Worm (Caenorhabditis elegans) whole organism, young adult: ENCODE measurements around the gene F35E12.6.

Experiments used
- C17E4.6 ChIP-seq: fragments of 200-800 bp; sonication (Bioruptor generic); IDR thresholded peaks from 2 replicates; pipeline ENCODE4 v1.3.6; 2022; ENCODE audit warnings: missing genetic modification reagents, missing genetic modification characterization, missing compliant biosample characterization
- D2030.7 ChIP-seq: fragments of 200-800 bp; sonication (Bioruptor generic); IDR thresholded peaks from 2 replicates; pipeline ENCODE4 v1.3.6; 2022; ENCODE audit warnings: missing genetic modification reagents, missing genetic modification characterization, missing compliant biosample characterization
- F33H1.4 ChIP-seq: fragments of 200-800 bp; sonication (Bioruptor generic); IDR thresholded peaks from 2 replicates; pipeline ENCODE4 v1.3.6; 2022; ENCODE audit warnings: missing genetic modification reagents, missing genetic modification characterization, missing compliant biosample characterization
- F39B2.1 ChIP-seq: fragments of 200-800 bp; sonication (Bioruptor generic); IDR thresholded peaks from 2 replicates; pipeline ENCODE4 v1.3.6; 2022; ENCODE audit warnings: missing genetic modification reagents, missing genetic modification characterization, missing compliant biosample characterization
- F52B5.7 ChIP-seq: sonication (generic microtip); optimal IDR thresholded peaks from 2 replicates; lab custom pipeline; 2016; ENCODE audit warnings: mild to moderate bottlenecking, missing genetic modification characterization, missing compliant biosample characterization
- F57C9.4 ChIP-seq: sonication (generic microtip); optimal IDR thresholded peaks from 2 replicates; lab custom pipeline; 2017; ENCODE audit warnings: mild to moderate bottlenecking, missing genetic modification characterization, missing compliant biosample characterization
- K12H6.12 ChIP-seq: fragments of 200-800 bp; sonication (Bioruptor generic); optimal IDR thresholded peaks from 2 replicates; lab custom pipeline; 2018; ENCODE audit warnings: mild to moderate bottlenecking, missing genetic modification characterization, missing compliant biosample characterization
- T26A5.8 ChIP-seq: sonication (generic microtip); optimal IDR thresholded peaks from 2 replicates; lab custom pipeline; 2016; ENCODE audit warnings: missing genetic modification characterization, missing compliant biosample characterization
- Y53F4B.3 ChIP-seq: fragments of 200-800 bp; sonication (Bioruptor generic); IDR thresholded peaks from 2 replicates; pipeline ENCODE4 v1.3.6; 2022; ENCODE audit warnings: missing genetic modification reagents, missing genetic modification characterization, missing compliant biosample characterization
- Y53G8AR.9 ChIP-seq: fragments of 200-800 bp; sonication (Bioruptor generic); conservative IDR thresholded peaks from 2 replicates; pipeline ENCODE4 v1.3.6; 2022; ENCODE audit warnings: missing genetic modification reagents, missing genetic modification characterization, missing compliant biosample characterization
- Y56A3A.18 ChIP-seq: fragments of 200-800 bp; sonication (Bioruptor generic); IDR thresholded peaks from 2 replicates; pipeline ENCODE4 v1.3.6; 2022; ENCODE audit warnings: missing genetic modification reagents, missing genetic modification characterization, missing compliant biosample characterization
- ZK185.1 ChIP-seq: sonication (generic microtip); optimal IDR thresholded peaks from 2 replicates; lab custom pipeline; 2016; ENCODE audit warnings: mild to moderate bottlenecking, missing genetic modification characterization, missing compliant biosample characterization; ENCODE audit not compliant: poor library complexity, severe bottlenecking
- aptf-3 ChIP-seq: fragments of 200-800 bp; sonication (Bioruptor generic); IDR thresholded peaks from 2 replicates; pipeline ENCODE4 v1.3.6; 2022; ENCODE audit warnings: missing genetic modification characterization, missing compliant biosample characterization
- bed-1 ChIP-seq: fragments of 200-800 bp; sonication (Bioruptor generic); IDR thresholded peaks from 2 replicates; pipeline ENCODE4 v1.3.6; 2022; ENCODE audit warnings: missing genetic modification reagents, missing genetic modification characterization, missing compliant biosample characterization
- cebp-2 ChIP-seq: fragments of 200-800 bp; sonication (Bioruptor generic); IDR thresholded peaks from 2 replicates; pipeline ENCODE4 v1.3.6; 2022; ENCODE audit warnings: missing genetic modification characterization, missing compliant biosample characterization
- ceh-58 ChIP-seq: fragments of 200-800 bp; sonication (Bioruptor generic); IDR thresholded peaks from 2 replicates; pipeline ENCODE4 v1.3.6; 2022; ENCODE audit warnings: missing genetic modification characterization, missing compliant biosample characterization
- chd-7 ChIP-seq: sonication (generic microtip); optimal IDR thresholded peaks from 2 replicates; lab custom pipeline; 2016; ENCODE audit warnings: mild to moderate bottlenecking, missing genetic modification characterization, moderate library complexity, missing compliant biosample characterization
- dox-1 ChIP-seq: fragments of 200-800 bp; sonication (Bioruptor generic); IDR thresholded peaks from 2 replicates; pipeline ENCODE4 v1.3.6; 2022; ENCODE audit warnings: missing genetic modification reagents, missing genetic modification characterization, missing compliant biosample characterization
- egl-18 ChIP-seq: fragments of 200-800 bp; sonication (Bioruptor generic); IDR thresholded peaks from 2 replicates; pipeline ENCODE4 v1.3.6; 2022; ENCODE audit warnings: missing genetic modification reagents, missing genetic modification characterization, missing compliant biosample characterization
- egl-44 ChIP-seq: fragments of 200-800 bp; sonication (Bioruptor generic); IDR thresholded peaks from 2 replicates; pipeline ENCODE4 v1.3.6; 2022; ENCODE audit warnings: missing genetic modification reagents, missing genetic modification characterization, missing compliant biosample characterization
- hlh-26 ChIP-seq: fragments of 200-800 bp; sonication (Bioruptor generic); conservative IDR thresholded peaks from 2 replicates; pipeline ENCODE4 v1.3.6; 2022; ENCODE audit warnings: missing genetic modification reagents, missing genetic modification characterization, missing compliant biosample characterization
- hrde-1 ChIP-seq: sonication (generic microtip); optimal IDR thresholded peaks from 2 replicates; lab custom pipeline; 2016; ENCODE audit warnings: missing genetic modification characterization, mild to moderate bottlenecking, missing compliant biosample characterization, moderate library complexity, missing genotype, missing genetic modification reagents, borderline replicate concordance
- let-607 ChIP-seq, 2 experiments: fragments of 200-800 bp in 1 of 2; sonication (Bioruptor generic) in 1 of 2; sonication (generic microtip) in 1 of 2; optimal IDR thresholded peaks; 2 replicates each; lab custom pipeline; 2016 to 2018; ENCODE audit warnings: mild to moderate bottlenecking in 2 of 2, missing compliant biosample characterization in 2 of 2, missing genetic modification characterization in 2 of 2, moderate library complexity in 2 of 2, missing genotype in 1 of 2
- madf-8 ChIP-seq: fragments of 200-800 bp; sonication (Bioruptor generic); conservative IDR thresholded peaks from 2 replicates; pipeline ENCODE4 v1.3.6; 2022; ENCODE audit warnings: missing genetic modification reagents, missing genetic modification characterization, missing compliant biosample characterization
- mel-28 ChIP-seq: sonication (generic microtip); optimal IDR thresholded peaks from 2 replicates; lab custom pipeline; 2016; ENCODE audit warnings: borderline replicate concordance, mild to moderate bottlenecking, missing genetic modification characterization, missing compliant biosample characterization
- nfya-2 ChIP-seq: fragments of 200-800 bp; sonication (Bioruptor generic); IDR thresholded peaks from 2 replicates; pipeline ENCODE4 v1.3.6; 2022; ENCODE audit warnings: missing genetic modification reagents, missing genetic modification characterization, missing compliant biosample characterization
- nhr-120 ChIP-seq: fragments of 200-800 bp; sonication (Bioruptor generic); IDR thresholded peaks from 2 replicates; pipeline ENCODE4 v1.3.6; 2022; ENCODE audit warnings: missing genetic modification characterization, missing compliant biosample characterization
- nhr-27 ChIP-seq: fragments of 200-800 bp; sonication (Bioruptor generic); optimal IDR thresholded peaks from 2 replicates; lab custom pipeline; 2018; ENCODE audit warnings: mild to moderate bottlenecking, missing genetic modification characterization, moderate library complexity, missing compliant biosample characterization
- nhr-80 ChIP-seq: sonication (generic microtip); optimal IDR thresholded peaks from 2 replicates; lab custom pipeline; 2016; ENCODE audit warnings: missing genetic modification characterization, missing compliant biosample characterization
- rcor-1 ChIP-seq: fragments of 200-800 bp; sonication (Bioruptor generic); IDR thresholded peaks from 2 replicates; pipeline ENCODE4 v1.3.6; 2022; ENCODE audit warnings: missing genetic modification reagents, missing genetic modification characterization, missing compliant biosample characterization
- snpc-1.3 ChIP-seq: sonication (generic microtip); optimal IDR thresholded peaks from 2 replicates; lab custom pipeline; 2017; ENCODE audit warnings: missing genetic modification characterization, mild to moderate bottlenecking, missing compliant biosample characterization, antibody characterized with exemption, moderate library complexity, missing genotype, missing genetic modification reagents; ENCODE audit not compliant: insufficient read depth
- sptf-2 ChIP-seq: fragments of 200-800 bp; sonication (Bioruptor generic); optimal IDR thresholded peaks from 2 replicates; lab custom pipeline; 2018; ENCODE audit warnings: mild to moderate bottlenecking, missing genetic modification characterization, missing compliant biosample characterization
- tbx-9 ChIP-seq: sonication (generic microtip); optimal IDR thresholded peaks from 2 replicates; lab custom pipeline; 2016; ENCODE audit warnings: borderline replicate concordance, missing genetic modification characterization, inconsistent platforms, missing compliant biosample characterization
- unc-130 ChIP-seq: sonication (generic microtip); optimal IDR thresholded peaks from 2 replicates; lab custom pipeline; 2016; ENCODE audit warnings: missing genetic modification reagents, missing genetic modification characterization, missing compliant biosample characterization
- xnd-1 ChIP-seq: sonication (generic microtip); optimal IDR thresholded peaks from 2 replicates; lab custom pipeline; 2016; ENCODE audit warnings: missing genotype, missing genetic modification reagents, missing genetic modification characterization, missing compliant biosample characterization

F35E12.6 gene

DNA sequence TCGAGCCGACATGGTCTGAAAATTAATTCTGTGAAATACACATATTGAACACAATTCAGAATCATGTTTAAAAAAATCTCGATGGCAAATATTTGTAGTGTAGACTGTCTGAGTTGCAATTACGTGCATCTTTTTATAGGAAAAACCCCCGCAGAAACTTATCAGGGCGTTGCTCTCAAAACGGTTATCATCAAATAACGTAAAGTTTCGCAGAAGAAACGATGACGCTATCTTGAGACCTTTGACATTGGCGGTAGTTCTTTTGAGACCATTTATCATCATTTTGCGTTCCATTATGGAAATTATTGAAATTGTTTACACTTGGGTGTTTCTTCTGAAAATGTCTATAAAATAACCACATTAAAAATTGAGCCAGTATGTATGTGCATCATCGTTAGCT, 5.3 kb downstream of the F35E12.6 start, which contains the start of gene dct-17:
dct-17 (minus strand) TSS at position 23 of the 400 bp plus-strand sequence.
- TF ChIP-seq let-607 (tag; optimal IDR thresholded peaks at IDR 0.05; lab: Kevin White, UChicago) (no peak), nhr-80 (tag; lab: Kevin White, UChicago) (peak; percentile 55), snpc-1.3 (tag; lab: Kevin White, UChicago) (no peak), F57C9.4 (tag; lab: Kevin White, UChicago) (no peak), madf-8 (no peak), F52B5.7 (tag; lab: Kevin White, UChicago) (no peak)

DNA sequence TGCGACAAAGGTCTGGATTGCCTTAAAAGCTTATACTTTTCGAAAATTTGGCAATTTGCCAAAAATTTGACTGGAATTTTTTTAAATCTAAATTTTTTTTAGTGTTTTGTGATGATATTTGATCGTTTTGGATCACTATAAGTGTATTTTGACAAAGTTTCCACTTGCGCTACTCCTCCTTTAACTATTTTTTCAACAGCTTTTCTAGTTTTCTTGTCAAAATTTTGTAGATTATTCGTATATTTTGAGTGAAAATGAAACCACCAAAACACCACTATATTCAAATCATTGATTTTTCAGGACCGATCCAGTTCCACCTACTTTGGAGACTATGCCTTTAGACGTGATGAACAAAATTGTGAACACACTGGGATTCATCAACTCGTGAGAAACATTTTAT, 10.5 kb downstream of the F35E12.6 start, which contains the start of gene fbxa-181:
fbxa-181 (plus strand) TSS at position 301 of the 400 bp plus-strand sequence.
- TF ChIP-seq cebp-2 (GFP tag; lab: Robert Waterston, UW) (no peak), egl-18 (no peak), unc-130 (GFP tag; lab: Kevin White, UChicago) (no peak), egl-44 (GFP tag; lab: Robert Waterston, UW) (no peak), nfya-2 (no peak), Y53G8AR.9 (no peak), madf-8 (no peak), F33H1.4 (GFP tag; lab: Robert Waterston, UW) (no peak), Y53F4B.3 (GFP tag; lab: Robert Waterston, UW) (no peak), bed-1 (no peak), sptf-2 (GFP tag; lab: Kevin White, UChicago) (no peak), rcor-1 (GFP tag; lab: Robert Waterston, UW) (no peak), K12H6.12 (tag; lab: Kevin White, UChicago) (no peak), hrde-1 (tag; lab: Kevin White, UChicago) (no peak), nhr-27 (tag; lab: Kevin White, UChicago) (no peak), Y56A3A.18 (GFP tag; lab: Robert Waterston, UW) (no peak), chd-7 (tag; lab: Kevin White, UChicago) (no peak), ZK185.1 (no peak)

DNA sequence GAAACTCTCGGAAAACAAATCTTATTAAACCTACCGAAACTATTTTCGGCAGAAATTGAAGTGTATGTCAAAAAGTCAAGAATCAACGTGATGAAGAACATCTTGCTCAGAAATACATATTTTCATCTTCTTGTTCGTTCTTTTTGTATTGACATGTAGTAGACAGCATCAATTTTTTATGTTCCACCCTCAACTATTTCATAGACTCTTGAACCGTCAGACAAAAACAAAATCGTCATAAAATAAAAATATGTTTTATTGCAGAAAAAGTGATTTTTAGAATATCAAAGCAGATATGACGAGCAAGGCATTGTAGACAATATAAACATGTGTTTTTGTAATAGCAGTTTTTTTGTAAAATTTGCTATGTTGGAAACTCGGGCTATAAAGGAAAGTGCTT, 11.3 kb downstream of the F35E12.6 start, which contains the start of gene F35E12.2:
F35E12.2 (minus strand) TSS at position 101 of the 400 bp plus-strand sequence.
- TF ChIP-seq Y53F4B.3 (GFP tag; lab: Robert Waterston, UW) (no peak), tbx-9 (no peak), dox-1 (GFP tag; lab: Robert Waterston, UW) (no peak), rcor-1 (GFP tag; lab: Robert Waterston, UW) (no peak), xnd-1 (tag; lab: Kevin White, UChicago) (no peak), sptf-2 (GFP tag; lab: Kevin White, UChicago) (no peak), D2030.7 (no peak), T26A5.8 (no peak), hlh-26 (GFP tag; lab: Robert Waterston, UW) (no peak), nhr-120 (no peak), mel-28 (tag; lab: Kevin White, UChicago) (no peak), ceh-58 (GFP tag; lab: Robert Waterston, UW) (no peak), F39B2.1 (no peak), C17E4.6 (GFP tag; lab: Robert Waterston, UW) (no peak), aptf-3 (GFP tag; lab: Robert Waterston, UW) (no peak)
